Fruit fly (Drosophila melanogaster): ENCODE measurements around the gene eyg.

Gene eyg

dm6 chr3L:12453529-12453928 is 14.3 kb downstream of the eyg start:
- no peak for TF ChIP-seq CG32121 (GFP tag; IDR thresholded peaks at IDR 0.05)
- TF ChIP-seq CG8159 (tag; optimal IDR thresholded peaks at IDR 0.05), result peak; percentile 24
- no peak for TF ChIP-seq CG4496 (GFP tag; IDR thresholded peaks at IDR 0.05)

dm6 chr3L:12447501-12447900 is 20.3 kb downstream of the eyg start:
- no peak for TF ChIP-seq Ets98B (GFP tag; IDR thresholded peaks at IDR 0.05)
- TF ChIP-seq CG8159 (tag; optimal IDR thresholded peaks at IDR 0.05), result peak; percentile 16

- TF ChIP-seq CG15710 (tag; optimal IDR thresholded peaks at IDR 0.05) (no peak), CG34367 (tag; optimal IDR thresholded peaks at IDR 0.05) (no peak)
Measured at dm6 chr3L:12447081-12447480, 20.7 kb downstream of the eyg start.

- TF ChIP-seq CG8301 (tag; optimal IDR thresholded peaks at IDR 0.05) (no peak), CG8159 (tag; optimal IDR thresholded peaks at IDR 0.05) (peak; percentile 36)
Measured at dm6 chr3L:12444040-12444439, 23.8 kb downstream of the eyg start.

dm6 chr3L:12442593-12442992 is 25.2 kb downstream of the eyg start:
- TF ChIP-seq CG12605 (GFP tag; IDR thresholded peaks at IDR 0.05) (no peak), CG15710 (tag; optimal IDR thresholded peaks at IDR 0.05) (peak; percentile 74), CG4496 (GFP tag; IDR thresholded peaks at IDR 0.05) (peak; percentile 10; the same call in 1 of the 3 replicates), CG32121 (GFP tag; IDR thresholded peaks at IDR 0.05) (no peak), Pif1A (GFP tag; optimal IDR thresholded peaks at IDR 0.05) (peak; percentile 50), rn (GFP tag; IDR thresholded peaks at IDR 0.05) (no peak), CG17806 (tag; optimal IDR thresholded peaks at IDR 0.05) (peak; percentile 63), EcR (GFP tag; optimal IDR thresholded peaks at IDR 0.05) (peak; percentile 13), fd96Ca (GFP tag; IDR thresholded peaks at IDR 0.05) (no peak), CG34367 (tag; optimal IDR thresholded peaks at IDR 0.05) (peak; percentile 53), gl (tag; optimal IDR thresholded peaks at IDR 0.05) (no peak), CG10348 (GFP tag; IDR thresholded peaks at IDR 0.05) (no peak), Ets98B (GFP tag; IDR thresholded peaks at IDR 0.05) (no peak), Pif1B (GFP tag; optimal IDR thresholded peaks at IDR 0.05) (peak; percentile 57), CG8159 (tag; optimal IDR thresholded peaks at IDR 0.05) (peak; percentile 82), D1 (tag; optimal IDR thresholded peaks at IDR 0.05) (no peak), CG14655 (GFP tag; optimal IDR thresholded peaks at IDR 0.05) (peak; percentile 65), CG13204 (GFP tag; optimal IDR thresholded peaks at IDR 0.05) (peak; percentile 43), CG9948 (tag; optimal IDR thresholded peaks at IDR 0.05) (peak; percentile 37), Snoo (tag; optimal IDR thresholded peaks at IDR 0.05) (peak; percentile 56), CG8301 (tag; optimal IDR thresholded peaks at IDR 0.05) (peak; percentile 54)

dm6 chr3L:12434432-12434831 is 33.4 kb downstream of the eyg start:
- TF ChIP-seq Pif1B (GFP tag; optimal IDR thresholded peaks at IDR 0.05) (no peak), gl (tag; optimal IDR thresholded peaks at IDR 0.05) (no peak), Snoo (tag; optimal IDR thresholded peaks at IDR 0.05) (no peak), Ets98B (GFP tag; IDR thresholded peaks at IDR 0.05) (no peak), Pif1A (GFP tag; optimal IDR thresholded peaks at IDR 0.05) (no peak), CG9948 (tag; optimal IDR thresholded peaks at IDR 0.05) (no peak), CG32121 (GFP tag; IDR thresholded peaks at IDR 0.05) (no peak), CG8301 (tag; optimal IDR thresholded peaks at IDR 0.05) (no peak), D1 (tag; optimal IDR thresholded peaks at IDR 0.05) (no peak), CG8159 (tag; optimal IDR thresholded peaks at IDR 0.05) (no peak)

dm6 chr3L:12433710-12434109 is 34.1 kb downstream of the eyg start:
- TF ChIP-seq fd96Ca (GFP tag; IDR thresholded peaks at IDR 0.05) (0 out of 3 replicates have a peak, but pooled peaks have one; percentile 31), CG4496 (GFP tag; IDR thresholded peaks at IDR 0.05) (no peak)

- no peak for TF ChIP-seq Pif1A (GFP tag; optimal IDR thresholded peaks at IDR 0.05)
- no peak for TF ChIP-seq Snoo (tag; optimal IDR thresholded peaks at IDR 0.05)
- TF ChIP-seq CG34367 (tag; optimal IDR thresholded peaks at IDR 0.05), result no peak
- TF ChIP-seq fd96Ca (GFP tag; IDR thresholded peaks at IDR 0.05), result no peak
- TF ChIP-seq CG15710 (tag; optimal IDR thresholded peaks at IDR 0.05), result no peak
Measured at dm6 chr3L:12432392-12433012, 35.3 kb downstream of the eyg start, which contains the start of gene toe. Gene toe, minus strand, starts transcription at chr3L:12432668.
